Worm (Caenorhabditis elegans): Measurements from ENCODE around the gene str-250.

Gene str-250

ce11 chrV:13918341-13918740, at the start of gene str-250:
Gene str-250, plus strand, starts transcription at chrV:13918641.
- TF ChIP-seq ztf-11 (tag; optimal IDR thresholded peaks at IDR 0.05) (no peak), lin-29 (GFP tag; IDR thresholded peaks at IDR 0.05) (no peak), egl-27 (tag; optimal IDR thresholded peaks at IDR 0.05) (no peak), dmd-9 (GFP tag; IDR thresholded peaks at IDR 0.05) (no peak), dmd-8 (GFP tag; IDR thresholded peaks at IDR 0.05) (no peak), tag-97 (GFP tag; IDR thresholded peaks at IDR 0.05) (no peak), pha-4 (GFP tag; IDR thresholded peaks at IDR 0.05) (no peak), pha-4 (tag; optimal IDR thresholded peaks at IDR 0.05) (no peak), duxl-1 (tag; optimal IDR thresholded peaks at IDR 0.05; ENCODE audit: poor library complexity) (no peak), Y5F2A.4 (GFP tag; optimal IDR thresholded peaks at IDR 0.05) (no peak), lir-3 (tag; optimal IDR thresholded peaks at IDR 0.05) (no peak), nhr-48 (tag; optimal IDR thresholded peaks at IDR 0.05) (no peak)

- TF ChIP-seq php-3 (GFP tag; IDR thresholded peaks at IDR 0.05), result no peak
- TF ChIP-seq F44E2.7 (GFP tag; IDR thresholded peaks at IDR 0.05), result no peak
- TF ChIP-seq ama-1 (optimal IDR thresholded peaks at IDR 0.05), result no peak
- no peak for TF ChIP-seq daf-8 (GFP tag; IDR thresholded peaks at IDR 0.05)
- TF ChIP-seq Y105C5A.15 (GFP tag; IDR thresholded peaks at IDR 0.05), result no peak
- TF ChIP-seq zfp-2 (tag; optimal IDR thresholded peaks at IDR 0.05), result no peak
- peak; percentile 89 for TF ChIP-seq nhr-28 (tag; optimal IDR thresholded peaks at IDR 0.05)
- TF ChIP-seq nhr-11 (tag; optimal IDR thresholded peaks at IDR 0.05), result peak; percentile 100
Measured at ce11 chrV:13869551-13869950, 48.9 kb upstream of the str-250 start.

ce11 chrV:13872895-13873294, 45.5 kb upstream of the str-250 start, which contains the start of gene cpt-5:
Gene cpt-5, plus strand, starts transcription at chrV:13873195.
- TF ChIP-seq dmd-9 (GFP tag; IDR thresholded peaks at IDR 0.05) (no peak), aha-1 (tag) (no peak), tra-1 (GFP tag; IDR thresholded peaks at IDR 0.05) (no peak), zfp-3 (GFP tag; conservative IDR thresholded peaks at IDR 0.05) (no peak), attf-4 (tag; optimal IDR thresholded peaks at IDR 0.05) (no peak), F37D6.2 (tag; optimal IDR thresholded peaks at IDR 0.05) (no peak), F49E8.2 (tag; optimal IDR thresholded peaks at IDR 0.05; ENCODE audit: borderline replicate concordance) (no peak), hlh-30 (tag; optimal IDR thresholded peaks at IDR 0.05; ENCODE audit: insufficient read depth) (no peak), spr-1 (tag; optimal IDR thresholded peaks at IDR 0.05) (no peak), mes-2 (tag; optimal IDR thresholded peaks at IDR 0.05; ENCODE audit: poor library complexity, severe bottlenecking) (no peak), ama-1 (optimal IDR thresholded peaks at IDR 0.05) (no peak), Y5F2A.4 (GFP tag; optimal IDR thresholded peaks at IDR 0.05) (no peak), set-16 (GFP tag; IDR thresholded peaks at IDR 0.05) (no peak), dmd-6 (GFP tag; IDR thresholded peaks at IDR 0.05) (no peak), lin-1 (GFP tag; IDR thresholded peaks at IDR 0.05) (no peak), fkh-10 (GFP tag; optimal IDR thresholded peaks at IDR 0.05) (no peak), ces-1 (GFP tag; optimal IDR thresholded peaks at IDR 0.05) (no peak), zip-11 (GFP tag; IDR thresholded peaks at IDR 0.05) (no peak), dve-1 (tag; optimal IDR thresholded peaks at IDR 0.05; ENCODE audit: insufficient read depth) (no peak)

ce11 chrV:13873323-13873722, 45.1 kb upstream of the str-250 start:
- TF ChIP-seq lsy-2 (tag; optimal IDR thresholded peaks at IDR 0.05) (no peak), unc-62 (GFP tag; optimal IDR thresholded peaks at IDR 0.05 in 1 of 2) (peak in 1 of 2 experiments; percentile 94), unc-62 (tag; optimal IDR thresholded peaks at IDR 0.05) (no peak)
